Worm (Caenorhabditis elegans) whole organism, late embryonic: ENCODE results near the gene nhr-132.

Experiments used
- C38D4.7 ChIP-seq: fragments of 200-800 bp; sonication (Bioruptor generic); optimal IDR thresholded peaks from 2 replicates; lab custom pipeline; 2018; ENCODE audit warnings: mild to moderate bottlenecking, missing genetic modification characterization, moderate library complexity, missing compliant biosample characterization
- K02D7.2 ChIP-seq: sonication (generic microtip); optimal IDR thresholded peaks from 2 replicates; lab custom pipeline; 2017; ENCODE audit warnings: mild to moderate bottlenecking, missing genetic modification characterization, missing compliant biosample characterization
- T23F11.4 ChIP-seq: fragments of 200-800 bp; sonication (Bioruptor generic); optimal IDR thresholded peaks from 2 replicates; lab custom pipeline; 2018; ENCODE audit warnings: mild to moderate bottlenecking, missing genetic modification characterization, missing compliant biosample characterization
- ahr-1 ChIP-seq: sonication (generic microtip); optimal IDR thresholded peaks from 2 replicates; lab custom pipeline; 2016; ENCODE audit warnings: missing genetic modification characterization, missing compliant biosample characterization
- ama-1 ChIP-seq: fragments of 150-350 bp; optimal IDR thresholded peaks from 2 replicates; lab custom pipeline; 2014
- ceh-18 ChIP-seq: sonication (generic microtip); optimal IDR thresholded peaks from 2 replicates; lab custom pipeline; 2016; ENCODE audit warnings: missing genetic modification characterization, missing compliant biosample characterization
- ceh-2 ChIP-seq: sonication (generic microtip); optimal IDR thresholded peaks from 2 replicates; lab custom pipeline; 2016; ENCODE audit warnings: missing genotype, missing genetic modification characterization, missing compliant biosample characterization
- ceh-22 ChIP-seq: sonication (generic microtip); optimal IDR thresholded peaks from 2 replicates; lab custom pipeline; 2017; ENCODE audit warnings: missing biosample characterization, missing genetic modification characterization
- ceh-24 ChIP-seq: sonication (generic microtip); optimal IDR thresholded peaks from 2 replicates; lab custom pipeline; 2016; ENCODE audit warnings: mild to moderate bottlenecking, missing genetic modification characterization, missing compliant biosample characterization
- ceh-34 ChIP-seq: sonication (generic microtip); optimal IDR thresholded peaks from 2 replicates; lab custom pipeline; 2016; ENCODE audit warnings: mild to moderate bottlenecking, missing genetic modification characterization, missing compliant biosample characterization
- ceh-45 ChIP-seq: fragments of 200-800 bp; sonication (Bioruptor generic); IDR thresholded peaks from 2 replicates; pipeline ENCODE4 v1.3.6; 2022; ENCODE audit warnings: missing genetic modification reagents, missing genetic modification characterization, missing compliant biosample characterization
- ceh-9 ChIP-seq: sonication (generic microtip); optimal IDR thresholded peaks from 2 replicates; lab custom pipeline; 2016; ENCODE audit warnings: mild to moderate bottlenecking, missing genetic modification characterization, inconsistent platforms, missing compliant biosample characterization
- che-1 ChIP-seq: sonication (generic microtip); optimal IDR thresholded peaks from 2 replicates; lab custom pipeline; 2016; ENCODE audit warnings: mild to moderate bottlenecking, missing genetic modification characterization, missing compliant biosample characterization
- dmd-4 ChIP-seq: sonication (generic microtip); optimal IDR thresholded peaks from 2 replicates; lab custom pipeline; 2016; ENCODE audit warnings: borderline replicate concordance, missing genetic modification characterization, missing compliant biosample characterization
- dve-1 ChIP-seq: sonication (generic microtip); optimal IDR thresholded peaks from 2 replicates; lab custom pipeline; 2017; ENCODE audit warnings: antibody characterized with exemption, mild to moderate bottlenecking, missing genetic modification characterization, missing compliant biosample characterization
- ets-4 ChIP-seq: sonication (generic microtip); optimal IDR thresholded peaks from 2 replicates; lab custom pipeline; 2016; ENCODE audit warnings: missing genetic modification characterization, missing compliant biosample characterization
- eyg-1 ChIP-seq: sonication (generic microtip); optimal IDR thresholded peaks from 2 replicates; lab custom pipeline; 2016; ENCODE audit warnings: missing genotype, missing genetic modification characterization, missing compliant biosample characterization
- fkh-10 ChIP-seq: fragments of 150-350 bp; optimal IDR thresholded peaks from 2 replicates; lab custom pipeline; 2014; ENCODE audit warnings: missing biosample characterization, missing genetic modification reagents, missing genetic modification characterization
- fkh-6 ChIP-seq: sonication (generic microtip); optimal IDR thresholded peaks from 2 replicates; lab custom pipeline; 2016; ENCODE audit warnings: missing genetic modification characterization, missing compliant biosample characterization
- hlh-15 ChIP-seq: sonication (generic microtip); optimal IDR thresholded peaks from 2 replicates; lab custom pipeline; 2016; ENCODE audit warnings: missing genetic modification characterization, missing compliant biosample characterization
- hlh-30 ChIP-seq: sonication (generic microtip); optimal IDR thresholded peaks from 2 replicates; lab custom pipeline; 2017; ENCODE audit warnings: antibody characterized with exemption, missing genetic modification characterization, missing compliant biosample characterization; ENCODE audit not compliant: insufficient read depth
- hlh-8 ChIP-seq: sonication (generic microtip); optimal IDR thresholded peaks from 2 replicates; lab custom pipeline; 2016; ENCODE audit warnings: missing genotype, missing genetic modification characterization, missing compliant biosample characterization
- madf-2 ChIP-seq: sonication (generic microtip); optimal IDR thresholded peaks from 2 replicates; lab custom pipeline; 2017; ENCODE audit warnings: missing genetic modification characterization, missing compliant biosample characterization
- mec-3 ChIP-seq: sonication (generic microtip); optimal IDR thresholded peaks from 2 replicates; lab custom pipeline; 2016; ENCODE audit warnings: borderline replicate concordance, missing genetic modification characterization, missing compliant biosample characterization
- nfya-1 ChIP-seq: sonication (generic microtip); optimal IDR thresholded peaks from 2 replicates; lab custom pipeline; 2017; ENCODE audit warnings: missing genetic modification characterization, mild to moderate bottlenecking, missing compliant biosample characterization, antibody characterized with exemption, moderate library complexity
- nhr-11 ChIP-seq: fragments of 150-350 bp; optimal IDR thresholded peaks from 2 replicates; lab custom pipeline; 2014; ENCODE audit warnings: missing biosample characterization, missing genetic modification characterization
- pag-3 ChIP-seq: sonication (generic microtip); optimal IDR thresholded peaks from 2 replicates; lab custom pipeline; 2016; ENCODE audit warnings: missing compliant biosample characterization, missing genetic modification characterization, borderline replicate concordance
- pha-2 ChIP-seq: sonication (generic microtip); optimal IDR thresholded peaks from 2 replicates; lab custom pipeline; 2017; ENCODE audit warnings: mild to moderate bottlenecking, missing genetic modification characterization, missing compliant biosample characterization
- pqm-1 ChIP-seq: sonication (generic microtip); optimal IDR thresholded peaks from 2 replicates; lab custom pipeline; 2016; ENCODE audit warnings: missing genetic modification characterization, missing compliant biosample characterization
- pros-1 ChIP-seq: fragments of 150-350 bp; optimal IDR thresholded peaks from 2 replicates; lab custom pipeline; 2014; ENCODE audit warnings: missing biosample characterization, missing genetic modification reagents, missing genetic modification characterization
- sdc-2 ChIP-seq: sonication (generic microtip); optimal IDR thresholded peaks from 2 replicates; lab custom pipeline; 2016; ENCODE audit warnings: missing genotype, missing genetic modification characterization, missing compliant biosample characterization
- syd-9 ChIP-seq: sonication (generic microtip); optimal IDR thresholded peaks from 2 replicates; lab custom pipeline; 2016; ENCODE audit warnings: mild to moderate bottlenecking, missing genetic modification characterization, moderate library complexity, missing compliant biosample characterization
- tbx-7 ChIP-seq: sonication (generic microtip); optimal IDR thresholded peaks from 2 replicates; lab custom pipeline; 2016; ENCODE audit warnings: missing genotype, missing genetic modification characterization, missing compliant biosample characterization
- ttx-3 ChIP-seq: sonication (generic microtip); optimal IDR thresholded peaks from 2 replicates; lab custom pipeline; 2016; ENCODE audit warnings: missing genetic modification reagents, missing genetic modification characterization, missing compliant biosample characterization
- unc-3 ChIP-seq, 2 experiments: fragments of 200-800 bp in 1 of 2; sonication (Bioruptor generic) in 1 of 2; sonication (generic microtip) in 1 of 2; conservative IDR thresholded peaks in 1 of 2; optimal IDR thresholded peaks in 1 of 2; 2 replicates each; pipeline versions ENCODE4 v1.3.6 to Lab custom; 2016 to 2022; ENCODE audit warnings: missing compliant biosample characterization in 2 of 2, missing genetic modification characterization in 2 of 2, missing genetic modification reagents in 1 of 2
- unc-55 ChIP-seq: sonication (generic microtip); optimal IDR thresholded peaks from 2 replicates; lab custom pipeline; 2017; ENCODE audit warnings: missing biosample characterization, missing genetic modification reagents, missing genetic modification characterization
- ztf-16 ChIP-seq: sonication (generic microtip); optimal IDR thresholded peaks from 2 replicates; lab custom pipeline; 2017; ENCODE audit warnings: missing genetic modification characterization, missing compliant biosample characterization

nhr-132 gene

DNA sequence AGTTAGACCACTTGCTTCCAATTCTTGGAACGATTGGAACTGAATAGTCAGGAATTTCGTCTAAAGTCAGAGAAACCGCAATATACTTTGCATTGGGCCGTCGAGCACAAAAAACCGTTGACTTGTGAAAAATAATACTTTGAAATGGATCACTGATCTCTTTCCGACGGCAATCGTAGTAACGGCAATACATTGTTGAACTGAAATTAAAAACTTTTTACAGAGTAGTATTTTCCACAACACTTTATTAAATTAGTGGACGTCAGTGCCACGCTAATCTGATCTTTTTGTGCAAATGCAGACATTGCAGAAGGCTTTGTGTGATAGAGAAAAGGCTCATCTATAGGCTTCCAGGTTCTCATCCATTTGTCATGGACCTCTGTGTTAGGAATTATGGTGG, 18.2 kb downstream of the nhr-132 start:
- no peak for TF ChIP-seq hlh-8 (tag; lab: Kevin White, UChicago)
- TF ChIP-seq madf-2 (tag; lab: Kevin White, UChicago): no peak
- TF ChIP-seq nhr-11 (tag; lab: Kevin White, UChicago): no peak
- TF ChIP-seq nfya-1 (tag; lab: Kevin White, UChicago): no peak
- TF ChIP-seq pag-3 (tag; lab: Kevin White, UChicago): no peak
- TF ChIP-seq ceh-9: no peak
- TF ChIP-seq K02D7.2 (tag; lab: Kevin White, UChicago): no peak
- no peak for TF ChIP-seq ceh-2 (tag; lab: Kevin White, UChicago)
- no peak for TF ChIP-seq ahr-1 (tag; lab: Kevin White, UChicago)
- no peak for TF ChIP-seq eyg-1
- TF ChIP-seq ztf-16: no peak
- TF ChIP-seq unc-3 (GFP tag; conservative IDR thresholded peaks at IDR 0.05; lab: Robert Waterston, UW): no peak
- no peak for TF ChIP-seq unc-3 (tag; optimal IDR thresholded peaks at IDR 0.05; lab: Kevin White, UChicago)
- no peak for TF ChIP-seq ceh-18 (tag; lab: Kevin White, UChicago)
- no peak for TF ChIP-seq ttx-3 (tag; lab: Kevin White, UChicago)
- TF ChIP-seq dmd-4 (tag; lab: Kevin White, UChicago): no peak
- TF ChIP-seq che-1 (tag; lab: Kevin White, UChicago): no peak

DNA sequence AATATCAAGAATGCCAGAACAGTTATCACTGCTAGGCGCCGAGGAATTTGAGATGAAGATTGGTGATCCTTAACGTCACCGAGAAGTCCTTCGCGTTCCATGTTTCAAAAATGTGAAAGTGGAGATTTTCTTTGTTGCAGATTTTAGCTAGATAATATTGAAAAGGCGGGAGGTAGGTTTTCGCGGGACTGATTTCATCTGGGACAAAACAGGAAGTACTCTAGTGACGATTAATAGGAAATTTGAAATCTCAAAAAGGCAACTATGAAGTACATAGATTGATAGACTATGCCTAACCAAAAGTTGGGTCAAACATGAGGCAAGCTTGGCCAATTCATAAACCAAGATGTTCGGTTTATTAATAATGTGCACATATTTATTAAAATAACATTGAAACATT, 18.8 kb downstream of the nhr-132 start, which contains the start of gene C14C6.8:
TSS of gene C14C6.8 (minus strand) at position 101 of the 400 bp plus-strand sequence.
- TF ChIP-seq ahr-1 (tag; lab: Kevin White, UChicago) (no peak), ceh-24 (no peak), pha-2 (tag; lab: Kevin White, UChicago) (no peak), ceh-34 (tag; lab: Kevin White, UChicago) (no peak), sdc-2 (tag; lab: Kevin White, UChicago) (no peak), C38D4.7 (GFP tag; lab: Kevin White, UChicago) (no peak), T23F11.4 (GFP tag; lab: Kevin White, UChicago) (no peak), tbx-7 (tag; lab: Kevin White, UChicago) (no peak), ceh-22 (tag; lab: Kevin White, UChicago) (no peak), che-1 (tag; lab: Kevin White, UChicago) (no peak), unc-55 (GFP tag; lab: Kevin White, UChicago) (no peak), dve-1 (no peak), fkh-6 (tag; lab: Kevin White, UChicago) (no peak), ceh-45 (GFP tag; lab: Robert Waterston, UW) (no peak), ztf-16 (no peak), ceh-2 (tag; lab: Kevin White, UChicago) (no peak), madf-2 (tag; lab: Kevin White, UChicago) (no peak)

DNA sequence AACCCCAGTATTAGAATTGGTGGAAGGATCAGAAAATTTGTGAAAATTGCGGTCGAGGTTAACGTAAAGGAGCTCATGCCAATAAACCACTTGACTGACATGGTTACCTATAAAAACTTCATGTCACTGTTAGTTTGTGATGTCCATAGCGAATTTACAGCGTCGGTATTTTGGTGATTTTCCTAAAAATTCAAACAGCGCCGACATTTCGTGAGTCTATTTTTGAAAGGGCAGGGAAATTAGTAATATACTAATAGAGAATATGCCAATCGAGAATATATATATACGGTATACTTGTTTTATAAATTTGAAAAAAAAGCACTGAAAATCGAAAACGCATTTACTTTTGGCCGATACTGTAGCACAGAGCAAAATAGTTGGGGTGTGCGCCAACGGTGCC, 21.8 kb downstream of the nhr-132 start, which contains the start of gene srx-8:
TSS of gene srx-8 (minus strand) at position 101 of the 400 bp plus-strand sequence.
- no peak for TF ChIP-seq unc-3 (GFP tag; conservative IDR thresholded peaks at IDR 0.05; lab: Robert Waterston, UW)
- no peak for TF ChIP-seq unc-3 (tag; optimal IDR thresholded peaks at IDR 0.05; lab: Kevin White, UChicago)
- TF ChIP-seq ama-1 (lab: Kevin White, UChicago): no peak
- no peak for TF ChIP-seq hlh-15 (tag; lab: Kevin White, UChicago)
- no peak for TF ChIP-seq pros-1
- TF ChIP-seq ceh-2 (tag; lab: Kevin White, UChicago): no peak
- no peak for TF ChIP-seq syd-9 (tag; lab: Kevin White, UChicago)
- TF ChIP-seq ttx-3 (tag; lab: Kevin White, UChicago): no peak
- TF ChIP-seq fkh-6 (tag; lab: Kevin White, UChicago): no peak

DNA sequence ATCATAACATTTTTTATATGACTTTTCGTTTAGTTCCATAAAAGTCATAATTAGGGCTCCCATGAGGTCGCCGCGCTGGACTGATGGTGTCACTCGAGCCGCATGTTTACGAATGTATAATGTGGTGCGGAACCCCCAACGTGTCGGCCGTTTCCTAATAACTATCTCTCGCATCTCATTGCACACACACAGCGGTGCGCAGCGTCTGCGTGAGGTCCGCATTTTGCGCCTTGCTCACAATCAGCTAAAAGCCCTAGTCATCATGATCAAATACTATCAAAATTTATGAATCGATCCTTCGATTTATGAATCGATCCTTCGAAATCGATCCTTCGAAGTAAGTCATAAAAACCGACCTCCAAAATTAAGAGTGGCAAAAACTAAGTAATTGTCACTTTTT, 25.7 kb downstream of the nhr-132 start, which contains the start of gene srx-7:
TSS of gene srx-7 (plus strand) at position 256 of the 400 bp plus-strand sequence.
- no peak for TF ChIP-seq hlh-30
- TF ChIP-seq mec-3 (tag; lab: Kevin White, UChicago): no peak
- TF ChIP-seq ceh-45 (GFP tag; lab: Robert Waterston, UW): no peak
- TF ChIP-seq fkh-10 (GFP tag; lab: Kevin White, UChicago): no peak
- no peak for TF ChIP-seq ets-4
- TF ChIP-seq hlh-15 (tag; lab: Kevin White, UChicago): no peak
- TF ChIP-seq pqm-1 (tag; lab: Kevin White, UChicago): no peak
